Worm (Caenorhabditis elegans): ENCODE data around the gene F41H10.12.

F41H10.12 gene

DNA sequence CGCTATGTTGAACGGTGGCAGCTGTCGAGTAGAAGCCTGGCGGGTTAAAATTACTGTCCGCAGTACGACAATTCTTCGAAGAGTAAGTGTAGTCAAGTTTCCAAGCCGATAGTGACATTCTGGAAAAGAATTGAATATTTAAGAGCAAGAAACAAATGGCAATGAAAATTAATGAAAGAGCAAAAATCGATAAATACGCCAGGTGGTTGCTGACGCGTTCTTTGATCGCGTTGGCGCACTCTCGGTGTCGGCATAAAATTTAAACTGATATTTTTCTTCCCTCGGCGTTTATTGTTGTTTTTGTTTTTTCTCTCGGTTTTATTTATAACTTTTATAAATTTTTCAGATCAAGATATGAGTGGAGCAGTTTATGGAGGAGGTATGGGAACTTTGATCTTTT is 9.6 kb downstream of the F41H10.12 start, which contains the start of the genes perm-3 and swsn-6 (continued):
- TF ChIP-seq nhr-25 (tag; optimal IDR thresholded peaks at IDR 0.05) = peak; percentile 73
- TF ChIP-seq R02D3.7 (tag; optimal IDR thresholded peaks at IDR 0.05) = peak; percentile 63

DNA sequence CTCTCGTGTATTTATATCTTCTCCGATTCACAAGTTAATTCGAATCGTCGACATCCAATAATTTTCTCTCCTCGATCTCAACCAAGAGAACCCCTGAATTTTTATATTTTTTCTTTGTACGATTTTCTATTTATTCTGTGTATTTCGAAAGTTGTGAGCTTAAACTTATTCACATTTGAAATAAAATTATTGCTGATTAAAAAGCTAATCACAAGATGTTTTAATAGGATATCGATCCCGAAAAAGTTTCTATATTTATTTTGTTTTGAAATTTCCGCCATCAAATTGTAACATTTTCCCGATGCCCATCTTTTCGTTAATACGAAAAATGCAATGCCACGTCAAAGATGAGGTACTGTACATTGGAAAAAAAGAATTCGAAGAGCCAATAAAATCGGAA is 11.6 kb downstream of the F41H10.12 start, which contains the start of gene ZK616.3:
TSS of gene ZK616.3 (plus strand) at position 301 of the 400 bp plus-strand sequence.
- TF ChIP-seq jun-1 (tag; optimal IDR thresholded peaks at IDR 0.05) (no peak), nhr-43 (tag; optimal IDR thresholded peaks at IDR 0.05; ENCODE audit: poor library complexity, severe bottlenecking) (no peak), aly-2 (tag; optimal IDR thresholded peaks at IDR 0.05) (no peak), lin-15B (tag; optimal IDR thresholded peaks at IDR 0.05) (no peak)

DNA sequence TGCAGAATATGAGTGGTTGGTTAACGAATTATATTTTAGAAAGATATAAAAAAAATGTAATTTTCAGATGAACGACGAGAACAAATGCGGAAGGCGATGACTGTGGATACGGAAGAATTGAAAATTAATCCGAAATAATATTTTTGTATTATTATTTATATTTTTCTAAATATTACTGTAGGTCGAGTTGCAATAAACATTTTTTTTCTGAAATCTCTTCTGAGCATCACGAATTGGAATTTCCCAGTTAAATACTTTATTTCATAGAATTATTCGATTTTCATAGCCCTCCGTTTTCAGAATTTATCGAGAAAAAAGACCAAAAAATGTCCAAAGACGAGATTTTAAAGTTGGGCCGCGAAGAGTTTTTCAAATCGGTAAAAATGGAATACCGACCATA is 12.4 kb downstream of the F41H10.12 start, which contains the start of gene ZK616.2:
TSS of gene ZK616.2 (plus strand) at position 301 of the 400 bp plus-strand sequence.
- TF ChIP-seq fkh-2 (tag; optimal IDR thresholded peaks at IDR 0.05) = no peak
- TF ChIP-seq R02D3.7 (tag; optimal IDR thresholded peaks at IDR 0.05) = no peak
- no peak for TF ChIP-seq unc-39 (tag; optimal IDR thresholded peaks at IDR 0.05)
- no peak for TF ChIP-seq fkh-10 (GFP tag; optimal IDR thresholded peaks at IDR 0.05)
- TF ChIP-seq mdl-1 (tag; optimal IDR thresholded peaks at IDR 0.05) = no peak
- TF ChIP-seq eor-1 (tag; optimal IDR thresholded peaks at IDR 0.05) = no peak
- no peak for TF ChIP-seq fos-1 (tag; optimal IDR thresholded peaks at IDR 0.05)
- TF ChIP-seq ztf-4 (tag; optimal IDR thresholded peaks at IDR 0.05) = no peak
- no peak for TF ChIP-seq nfya-1 (tag; optimal IDR thresholded peaks at IDR 0.05; ENCODE audit: insufficient read depth)
- no peak for TF ChIP-seq egl-5 (tag; optimal IDR thresholded peaks at IDR 0.05)
- no peak for TF ChIP-seq nhr-43 (tag; optimal IDR thresholded peaks at IDR 0.05; ENCODE audit: poor library complexity, severe bottlenecking)
- TF ChIP-seq jun-1 (tag; optimal IDR thresholded peaks at IDR 0.05) = no peak

DNA sequence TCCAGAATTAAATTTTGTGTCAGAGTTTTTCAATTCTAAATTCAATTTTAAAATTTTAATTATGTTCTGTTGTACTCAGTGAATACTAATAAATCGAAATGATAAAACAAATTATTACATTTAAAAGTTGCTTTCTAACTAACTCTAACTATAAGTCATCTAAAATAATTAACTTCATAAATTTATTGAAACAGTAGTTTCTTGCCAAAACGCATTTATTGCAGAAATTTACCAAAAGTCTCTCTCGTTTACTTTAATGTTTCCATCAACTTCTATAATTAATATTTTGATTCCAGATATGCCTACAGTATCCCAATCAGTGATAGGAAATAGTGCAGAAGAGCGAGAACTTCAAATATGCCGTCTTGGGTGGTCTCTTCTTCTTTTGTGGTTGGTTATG is 15.5 kb downstream of the F41H10.12 start, which contains the start of gene ZK616.1:
TSS of gene ZK616.1 (plus strand) at position 301 of the 400 bp plus-strand sequence.
- TF ChIP-seq ceh-82 (tag; optimal IDR thresholded peaks at IDR 0.05) (no peak), fkh-10 (GFP tag; optimal IDR thresholded peaks at IDR 0.05) (no peak), egl-5 (tag; optimal IDR thresholded peaks at IDR 0.05) (no peak), eor-1 (tag; optimal IDR thresholded peaks at IDR 0.05) (no peak), nhr-67 (tag; optimal IDR thresholded peaks at IDR 0.05) (no peak)

DNA sequence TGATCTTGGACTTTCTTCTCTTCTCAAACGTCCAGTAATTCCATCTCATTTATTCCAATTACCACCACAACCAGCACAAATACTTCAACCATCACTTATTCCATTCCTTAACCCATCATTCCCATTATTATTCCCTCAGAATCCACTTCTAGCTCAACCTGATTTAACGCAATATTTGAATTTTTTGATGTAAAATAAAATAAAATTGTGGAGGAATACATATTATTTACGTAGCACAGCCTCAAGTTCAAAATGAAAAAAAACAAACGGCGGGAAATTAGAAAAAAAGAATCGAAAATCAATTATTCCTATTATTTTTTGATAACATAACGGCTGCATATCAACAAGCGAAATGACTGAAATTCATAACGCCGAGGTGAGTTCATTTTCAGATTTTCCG is 20.2 kb downstream of the F41H10.12 start, which contains the start of gene ZK616.61:
TSS of gene ZK616.61 (plus strand) at position 301 of the 400 bp plus-strand sequence.
- TF ChIP-seq nhr-77 (tag; optimal IDR thresholded peaks at IDR 0.05) = no peak
- TF ChIP-seq mml-1 (tag; optimal IDR thresholded peaks at IDR 0.05) = no peak
- no peak for TF ChIP-seq aly-2 (tag; optimal IDR thresholded peaks at IDR 0.05)
- TF ChIP-seq daf-12 (tag; optimal IDR thresholded peaks at IDR 0.05) = no peak
- no peak for TF ChIP-seq ZK546.5 (tag; optimal IDR thresholded peaks at IDR 0.05)
- no peak for TF ChIP-seq fkh-2 (tag; optimal IDR thresholded peaks at IDR 0.05)
- TF ChIP-seq lsy-12 (tag; optimal IDR thresholded peaks at IDR 0.05) = no peak
- no peak for TF ChIP-seq snpc-4 (tag; optimal IDR thresholded peaks at IDR 0.05)
- TF ChIP-seq ceh-16 (tag; optimal IDR thresholded peaks at IDR 0.05) = no peak
- TF ChIP-seq ceh-9 (tag; optimal IDR thresholded peaks at IDR 0.05) = no peak

DNA sequence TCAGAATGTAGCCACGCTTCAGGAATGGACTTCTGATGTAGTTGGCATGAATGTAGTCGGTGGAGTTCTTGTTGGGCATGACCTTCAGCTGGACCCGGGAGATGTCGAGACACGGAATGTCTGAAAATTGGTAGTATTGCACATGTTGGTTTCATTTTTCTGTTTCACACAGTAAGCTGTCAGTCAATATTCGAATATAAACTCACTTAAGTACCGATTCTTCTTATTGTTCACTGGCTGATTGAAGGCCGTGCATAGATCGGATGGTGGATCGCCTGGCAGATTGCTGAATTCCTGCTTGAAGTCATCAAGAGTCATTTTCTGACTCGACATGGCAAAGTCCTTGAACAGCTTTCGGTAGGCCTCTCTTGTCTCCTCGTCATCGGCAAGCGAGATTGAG is 24.0 kb downstream of the F41H10.12 start:
- TF ChIP-seq nhr-67 (tag; optimal IDR thresholded peaks at IDR 0.05) (no peak), nhr-43 (tag; optimal IDR thresholded peaks at IDR 0.05; ENCODE audit: poor library complexity, severe bottlenecking) (no peak), nhr-23 (tag; optimal IDR thresholded peaks at IDR 0.05) (no peak), elt-1 (tag; optimal IDR thresholded peaks at IDR 0.05) (no peak), ztf-11 (tag; optimal IDR thresholded peaks at IDR 0.05) (no peak), nhr-25 (tag; optimal IDR thresholded peaks at IDR 0.05) (no peak), ceh-9 (tag; optimal IDR thresholded peaks at IDR 0.05) (no peak), lin-39 (tag; optimal IDR thresholded peaks at IDR 0.05) (no peak), fkh-10 (GFP tag; optimal IDR thresholded peaks at IDR 0.05) (no peak), ztf-4 (tag; optimal IDR thresholded peaks at IDR 0.05) (no peak), hmg-11 (tag; optimal IDR thresholded peaks at IDR 0.05) (no peak), elt-3 (tag; optimal IDR thresholded peaks at IDR 0.05) (no peak), nhr-77 (tag; optimal IDR thresholded peaks at IDR 0.05) (no peak), snpc-4 (tag; optimal IDR thresholded peaks at IDR 0.05) (no peak), sea-2 (GFP tag; optimal IDR thresholded peaks at IDR 0.05) (no peak), aly-2 (tag; optimal IDR thresholded peaks at IDR 0.05) (no peak)

Measured in whole organism, L3 larva.